Worm (Caenorhabditis elegans): ENCODE results near the gene dpy-27.
A peak's percentile ranks its signal among the peaks of the same experiment; 100 is the strongest.

Gene dpy-27

DNA sequence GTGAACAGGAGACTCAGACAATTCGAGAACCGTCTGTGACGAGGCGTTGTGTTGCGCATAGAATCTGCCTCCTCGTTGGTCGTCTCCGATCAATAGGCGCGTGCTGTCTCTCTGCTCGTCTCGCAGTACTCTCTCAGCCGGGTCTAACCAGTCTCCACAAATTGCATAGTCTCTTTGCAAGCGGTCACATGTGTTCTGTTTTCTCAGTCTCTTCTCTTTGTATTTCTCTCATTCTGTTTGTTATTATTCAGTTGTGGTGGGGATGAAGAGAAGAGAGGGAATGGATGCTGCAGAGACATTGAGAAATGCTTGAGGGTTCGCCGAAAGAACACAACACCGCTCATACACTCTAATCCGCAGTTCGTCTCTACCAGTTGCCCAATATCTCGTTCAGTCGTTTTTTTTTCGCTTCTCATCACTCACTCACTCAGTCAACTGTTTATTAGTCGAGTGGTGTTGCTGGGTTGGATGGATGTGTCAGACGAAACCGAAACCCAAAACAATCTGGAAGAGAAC is 18.0 kb downstream of the dpy-27 start (continued):
- TF ChIP-seq fos-1 (tag; optimal IDR thresholded peaks at IDR 0.05) (peak; percentile 32), mdl-1 (tag; optimal IDR thresholded peaks at IDR 0.05) (peak; percentile 99 to 100), nhr-25 (tag; optimal IDR thresholded peaks at IDR 0.05; ENCODE audit: borderline replicate concordance, insufficient read depth) (peak; percentile 78), pha-4 (GFP tag; IDR thresholded peaks at IDR 0.05) (peak; percentile 88), pha-4 (tag; optimal IDR thresholded peaks at IDR 0.05) (peak; percentile 14), lin-39 (tag; optimal IDR thresholded peaks at IDR 0.05) (no peak), F10B5.3 (tag; optimal IDR thresholded peaks at IDR 0.05) (peak; percentile 29), ceh-20 (GFP tag; IDR thresholded peaks at IDR 0.05) (peak; percentile 89), hlh-11 (tag; optimal IDR thresholded peaks at IDR 0.05) (peak; percentile 99), ceh-32 (tag; optimal IDR thresholded peaks at IDR 0.05; ENCODE audit: poor library complexity) (peak; percentile 50), nhr-42 (GFP tag; IDR thresholded peaks at IDR 0.05) (peak; percentile 90), Y5F2A.4 (GFP tag; optimal IDR thresholded peaks at IDR 0.05) (peak; percentile 3), jun-1 (tag; optimal IDR thresholded peaks at IDR 0.05) (peak; percentile 83), dmd-6 (GFP tag; IDR thresholded peaks at IDR 0.05) (peak; percentile 91), mes-2 (tag; optimal IDR thresholded peaks at IDR 0.05; ENCODE audit: poor library complexity, severe bottlenecking) (peak; percentile 70), dmd-8 (GFP tag; IDR thresholded peaks at IDR 0.05) (0 out of 2 replicates have a peak, but pooled peaks have one; percentile 20), ctbp-1 (GFP tag; IDR thresholded peaks at IDR 0.05) (peak; percentile 96), nhr-11 (tag; optimal IDR thresholded peaks at IDR 0.05) (peak; percentile 97), ZK546.5 (tag; optimal IDR thresholded peaks at IDR 0.05) (no peak), unc-130 (GFP tag; optimal IDR thresholded peaks at IDR 0.05) (peak; percentile 49), cey-2 (tag; optimal IDR thresholded peaks at IDR 0.05; ENCODE audit: borderline replicate concordance, insufficient read depth) (peak; percentile 70), nhr-28 (tag; optimal IDR thresholded peaks at IDR 0.05) (peak; percentile 95), nhr-10 (tag; optimal IDR thresholded peaks at IDR 0.05) (peak; percentile 96), lin-38 (GFP tag; IDR thresholded peaks at IDR 0.05) (peak; percentile 71), F26F4.8 (GFP tag; conservative IDR thresholded peaks at IDR 0.05) (no peak), Y75B8A.6 (GFP tag; IDR thresholded peaks at IDR 0.05) (no peak), daf-12 (tag; optimal IDR thresholded peaks at IDR 0.05) (no peak)

DNA sequence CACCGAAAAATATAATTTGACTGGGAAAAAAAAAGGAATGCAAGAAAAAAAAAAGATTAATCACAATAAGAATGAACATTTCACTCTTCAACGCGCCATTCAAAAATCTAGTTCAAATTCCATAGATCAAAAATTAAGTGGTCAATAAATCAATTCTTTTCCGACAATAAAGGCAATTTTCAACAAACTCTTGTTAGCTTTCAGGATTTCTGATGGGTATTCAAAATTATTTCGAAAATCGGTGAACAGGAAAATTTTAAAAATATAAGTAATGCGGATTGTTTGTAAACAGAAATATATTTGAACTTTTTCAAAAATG is 18.6 kb downstream of the dpy-27 start:
- TF ChIP-seq rbr-2 (tag; optimal IDR thresholded peaks at IDR 0.05) (no peak), vab-7 (GFP tag; IDR thresholded peaks at IDR 0.05) (no peak), nhr-25 (tag; optimal IDR thresholded peaks at IDR 0.05; ENCODE audit: borderline replicate concordance, insufficient read depth) (no peak), hmg-1.1 (GFP tag; IDR thresholded peaks at IDR 0.05) (no peak), saeg-2 (GFP tag; IDR thresholded peaks at IDR 0.05) (no peak)

DNA sequence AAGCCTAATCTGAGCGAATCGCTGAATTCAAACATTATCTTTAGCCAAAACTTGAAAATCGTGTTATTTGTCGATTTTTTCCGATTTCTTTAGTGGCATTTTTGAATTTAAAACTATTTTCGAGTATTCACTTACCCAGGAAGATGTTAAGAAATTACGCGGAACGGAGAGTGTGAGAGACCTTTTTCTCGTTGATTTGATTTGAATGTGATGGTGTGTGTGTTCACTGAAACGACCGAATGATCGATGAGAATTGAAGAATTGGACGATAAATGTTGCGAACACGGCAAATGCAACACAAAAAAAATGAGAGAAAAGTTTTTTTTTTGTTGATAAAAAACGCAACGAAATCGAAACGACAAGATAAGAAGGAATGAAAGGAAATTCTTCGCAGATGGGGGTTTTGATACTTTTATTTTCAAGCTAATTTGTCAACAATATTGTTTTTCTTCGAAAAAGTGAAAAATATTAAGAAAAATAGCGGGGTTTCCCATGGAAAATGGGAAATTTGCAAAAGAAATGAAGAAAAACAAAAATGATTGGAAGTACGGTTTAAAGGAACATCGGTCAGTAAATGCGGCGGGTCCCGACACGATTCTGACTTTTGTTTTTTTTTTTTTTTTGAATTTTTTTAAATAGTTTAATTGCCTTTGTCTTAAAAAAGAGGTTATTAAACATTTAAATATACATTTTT is 19.1 kb downstream of the dpy-27 start, which contains the start of gene mtm-3:
Gene mtm-3, minus strand, starts transcription at position 228 of the 694 bp plus-strand sequence.
- TF ChIP-seq aha-1 (tag): peak; percentile 83
- no peak for TF ChIP-seq daf-16 (GFP tag; optimal IDR thresholded peaks at IDR 0.05)
- peak; percentile 68 for TF ChIP-seq daf-16 (tag; optimal IDR thresholded peaks at IDR 0.05)
- peak; percentile 33 for TF ChIP-seq mxl-3 (GFP tag; optimal IDR thresholded peaks at IDR 0.05)
- peak; percentile 26 for TF ChIP-seq pqm-1 (tag; optimal IDR thresholded peaks at IDR 0.05)
- TF ChIP-seq dve-1 (tag; optimal IDR thresholded peaks at IDR 0.05; ENCODE audit: insufficient read depth): peak; percentile 36
- no peak for TF ChIP-seq Y48G9A.11 (GFP tag; IDR thresholded peaks at IDR 0.05)
- TF ChIP-seq unc-62 (GFP tag; optimal IDR thresholded peaks at IDR 0.05 in 1 of 2): peak in 1 of 2 experiments; percentile 90
- TF ChIP-seq unc-62 (tag; optimal IDR thresholded peaks at IDR 0.05): no peak
- TF ChIP-seq ztf-11 (tag; optimal IDR thresholded peaks at IDR 0.05): no peak
- no peak for TF ChIP-seq nhr-237 (tag; optimal IDR thresholded peaks at IDR 0.05)
- TF ChIP-seq hlh-11 (tag; optimal IDR thresholded peaks at IDR 0.05): peak; percentile 23
- peak; percentile 27 for TF ChIP-seq nhr-28 (tag; optimal IDR thresholded peaks at IDR 0.05)
